Worm (Caenorhabditis elegans) whole organism, young adult: ENCODE data around the gene C46F4.3.

Source experiments
- attf-3 ChIP-seq: fragments of 200-800 bp; sonication (Bioruptor generic); conservative IDR thresholded peaks from 2 replicates; pipeline ENCODE4 v1.3.6; 2022; ENCODE audit warnings: missing genetic modification reagents, missing genetic modification characterization, missing compliant biosample characterization
- cebp-2 ChIP-seq: fragments of 200-800 bp; sonication (Bioruptor generic); IDR thresholded peaks from 2 replicates; pipeline ENCODE4 v1.3.6; 2022; ENCODE audit warnings: missing genetic modification characterization, missing compliant biosample characterization
- nfya-1 ChIP-seq: sonication (generic microtip); optimal IDR thresholded peaks from 2 replicates; lab custom pipeline; 2017; ENCODE audit warnings: antibody characterized with exemption, missing compliant biosample characterization, missing genetic modification characterization, borderline replicate concordance; ENCODE audit not compliant: insufficient read depth
- sptf-2 ChIP-seq: fragments of 200-800 bp; sonication (Bioruptor generic); optimal IDR thresholded peaks from 2 replicates; lab custom pipeline; 2018; ENCODE audit warnings: mild to moderate bottlenecking, missing genetic modification characterization, missing compliant biosample characterization
- unc-130 ChIP-seq: sonication (generic microtip); optimal IDR thresholded peaks from 2 replicates; lab custom pipeline; 2016; ENCODE audit warnings: missing genetic modification reagents, missing genetic modification characterization, missing compliant biosample characterization

- TF ChIP-seq nfya-1 (tag; lab: Kevin White, UChicago) = no peak
- TF ChIP-seq unc-130 (GFP tag; lab: Kevin White, UChicago) = no peak
- no peak for TF ChIP-seq sptf-2
- TF ChIP-seq attf-3 (GFP tag; lab: Robert Waterston, UW) = no peak
- no peak for TF ChIP-seq cebp-2
Observed at ce11 chrX:5903896-5904295, 31.7 kb upstream of the C46F4.3 start.
